Fruit fly (Drosophila melanogaster) whole organism, wandering third instar larva: ENCODE measurements around the gene syd.

Experiments used
- CG9705 ChIP-seq: fragments of 200-800 bp; sonication (Bioruptor generic); optimal IDR thresholded peaks from 2 replicates; lab custom pipeline; 2018; ENCODE audit warnings: missing biosample characterization, mild to moderate bottlenecking, missing genetic modification characterization
- Dfd ChIP-seq: fragments of >200 bp; optimal IDR thresholded peaks from 2 replicates; lab custom pipeline; 2017; ENCODE audit warnings: missing biosample characterization, missing genetic modification characterization
- GATAd ChIP-seq: sonication (Bioruptor generic); optimal IDR thresholded peaks from 2 replicates; lab custom pipeline; 2016; ENCODE audit warnings: missing biosample characterization, missing genetic modification characterization
- HLH106 ChIP-seq: fragments of 200-800 bp; optimal IDR thresholded peaks from 3 replicates; lab custom pipeline; 2019; ENCODE audit warnings: missing biosample characterization, mild to moderate bottlenecking, missing genetic modification characterization, moderate library complexity
- Jra ChIP-seq: sonication (Bioruptor generic); optimal IDR thresholded peaks from 2 replicates; lab custom pipeline; 2016; ENCODE audit warnings: missing biosample characterization, missing genetic modification characterization
- Myc ChIP-seq: fragments of >200 bp; optimal IDR thresholded peaks from 2 replicates; lab custom pipeline; 2017
- Sp1 ChIP-seq: fragments of 200-800 bp; sonication (Bioruptor generic); optimal IDR thresholded peaks from 3 replicates; lab custom pipeline; 2019; ENCODE audit warnings: missing biosample characterization, mild to moderate bottlenecking, missing genetic modification characterization, moderate library complexity
- br ChIP-seq: fragments of 200-800 bp; sonication (Bioruptor generic); optimal IDR thresholded peaks from 2 replicates; lab custom pipeline; 2016; ENCODE audit warnings: missing biosample characterization, missing genetic modification characterization
- ey ChIP-seq: fragments of 200-800 bp; sonication (Bioruptor generic); optimal IDR thresholded peaks from 2 replicates; lab custom pipeline; 2016; ENCODE audit warnings: missing biosample characterization, missing genetic modification characterization
- fru ChIP-seq: fragments of 200-800 bp; sonication (Bioruptor generic); optimal IDR thresholded peaks from 3 replicates; lab custom pipeline; 2016; ENCODE audit warnings: missing biosample characterization, mild to moderate bottlenecking, missing genetic modification characterization
- pan ChIP-seq: fragments of >200 bp; optimal IDR thresholded peaks from 2 replicates; lab custom pipeline; 2017
- psq ChIP-seq: fragments of 200-800 bp; sonication (Bioruptor generic); optimal IDR thresholded peaks from 3 replicates; lab custom pipeline; 2017; ENCODE audit warnings: missing biosample characterization, mild to moderate bottlenecking, missing genetic modification characterization, moderate library complexity
- rgr ChIP-seq: fragments of 200-800 bp; sonication (Bioruptor generic); optimal IDR thresholded peaks from 3 replicates; lab custom pipeline; 2016; ENCODE audit warnings: missing biosample characterization, mild to moderate bottlenecking, missing genetic modification characterization
- tai ChIP-seq: sonication (Bioruptor generic); optimal IDR thresholded peaks from 2 replicates; lab custom pipeline; 2016; ENCODE audit warnings: missing biosample characterization, missing genetic modification characterization

dm6 chr3L:7876367-7876703, 59.6 kb downstream of the syd start:
- TF ChIP-seq tai (GFP tag; lab: Kevin White, UChicago) (no peak), Dfd (GFP tag; lab: Kevin White, UChicago) (no peak), HLH106 (no peak), GATAd (GFP tag; lab: Kevin White, UChicago) (no peak), Jra (GFP tag; lab: Kevin White, UChicago) (no peak), ey (GFP tag; lab: Kevin White, UChicago) (no peak), psq (GFP tag; lab: Kevin White, UChicago) (no peak), fru (GFP tag; lab: Kevin White, UChicago) (no peak), Myc (lab: Kevin White, UChicago) (no peak), CG9705 (GFP tag; lab: Kevin White, UChicago) (no peak), Sp1 (GFP tag; lab: Kevin White, UChicago) (no peak), rgr (GFP tag; lab: Kevin White, UChicago) (no peak), br (GFP tag; lab: Kevin White, UChicago) (no peak), pan (lab: Kevin White, UChicago) (no peak)
